Worm (Caenorhabditis elegans) whole organism, L3 larva: ENCODE results near the gene suf-1.

Experiments
- ZK546.5 ChIP-seq: sonication (generic microtip); optimal IDR thresholded peaks from 2 replicates; lab custom pipeline; 2017; ENCODE audit warnings: missing biosample characterization, missing genetic modification characterization
- ama-1 ChIP-seq: fragments of 150-350 bp; optimal IDR thresholded peaks from 2 replicates; lab custom pipeline; 2018
- daf-12 ChIP-seq: fragments of 150-350 bp; optimal IDR thresholded peaks from 2 replicates; lab custom pipeline; 2014; ENCODE audit warnings: missing biosample characterization, missing genetic modification reagents, missing genetic modification characterization
- elt-2 ChIP-seq: sonication (generic microtip); optimal IDR thresholded peaks from 2 replicates; lab custom pipeline; 2016; ENCODE audit warnings: missing genetic modification reagents, mild to moderate bottlenecking, missing genetic modification characterization, missing compliant biosample characterization
- fkh-10 ChIP-seq: sonication (generic microtip); optimal IDR thresholded peaks from 2 replicates; lab custom pipeline; 2017; ENCODE audit warnings: missing biosample characterization, missing genetic modification reagents, missing genetic modification characterization
- fos-1 ChIP-seq: fragments of 150-350 bp; optimal IDR thresholded peaks from 2 replicates; lab custom pipeline; 2014; ENCODE audit warnings: missing biosample characterization, missing genetic modification characterization
- lsy-12 ChIP-seq: sonication (generic microtip); optimal IDR thresholded peaks from 2 replicates; lab custom pipeline; 2016; ENCODE audit warnings: mild to moderate bottlenecking, missing genetic modification characterization, missing compliant biosample characterization
- nhr-11 ChIP-seq: fragments of 150-350 bp; optimal IDR thresholded peaks from 2 replicates; lab custom pipeline; 2014; ENCODE audit warnings: missing biosample characterization, missing genetic modification characterization
- nhr-237 ChIP-seq: fragments of 150-350 bp; optimal IDR thresholded peaks from 2 replicates; lab custom pipeline; 2014; ENCODE audit warnings: missing biosample characterization, missing genetic modification characterization
- nhr-25 ChIP-seq: sonication (generic microtip); optimal IDR thresholded peaks from 2 replicates; lab custom pipeline; 2017; ENCODE audit warnings: missing biosample characterization, missing genetic modification characterization
- pha-4 ChIP-seq: fragments of 150-350 bp; optimal IDR thresholded peaks from 2 replicates; lab custom pipeline; 2014; ENCODE audit warnings: missing biosample characterization, missing genetic modification reagents, missing genetic modification characterization
- pqm-1 ChIP-seq: fragments of 150-350 bp; optimal IDR thresholded peaks from 2 replicates; lab custom pipeline; 2017; ENCODE audit warnings: missing biosample characterization, missing genetic modification characterization, inconsistent platforms
- unc-62 ChIP-seq: fragments of 150-350 bp; sonication (generic microtip); optimal IDR thresholded peaks from 4 replicates; lab custom pipeline; 2014; ENCODE audit warnings: missing biosample characterization, missing genetic modification reagents, missing genetic modification characterization

DNA sequence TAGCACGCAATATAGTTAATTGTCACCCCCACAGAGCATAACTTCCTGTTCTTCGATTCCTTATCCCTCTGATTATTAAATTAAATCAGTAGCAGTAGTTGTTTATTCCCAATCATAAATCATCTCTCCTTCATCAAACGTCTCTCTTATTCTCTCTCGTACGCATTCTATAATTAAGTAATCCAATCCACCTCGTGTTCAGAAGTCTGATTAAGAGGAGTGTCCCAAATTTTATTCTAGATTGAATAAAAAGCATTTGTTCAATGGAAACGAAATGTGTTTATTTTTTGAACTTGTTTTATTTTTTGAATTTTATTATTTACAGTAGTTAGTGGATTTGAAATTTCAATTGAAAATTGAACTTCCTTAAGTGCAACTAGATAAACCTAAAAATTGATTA lies 7.7 kb downstream of the suf-1 start:
- TF ChIP-seq ama-1 (lab: Kevin White, UChicago) = no peak
- TF ChIP-seq nhr-237 = no peak
- TF ChIP-seq daf-12 (tag; lab: Kevin White, UChicago) = no peak
- TF ChIP-seq elt-2 (tag; lab: Kevin White, UChicago) = no peak
- no peak for TF ChIP-seq ZK546.5
- TF ChIP-seq nhr-25 (tag; lab: Kevin White, UChicago) = no peak
- TF ChIP-seq unc-62 (GFP tag; lab: Kevin White, UChicago) = no peak
- no peak for TF ChIP-seq fos-1 (tag; lab: Kevin White, UChicago)
- TF ChIP-seq fkh-10 (GFP tag; lab: Kevin White, UChicago) = no peak
- TF ChIP-seq nhr-11 (tag; lab: Kevin White, UChicago) = no peak
- no peak for TF ChIP-seq pha-4 (tag; lab: Kevin White, UChicago)
- TF ChIP-seq lsy-12 (tag; lab: Kevin White, UChicago) = no peak
- TF ChIP-seq pqm-1 (tag; lab: Kevin White, UChicago) = no peak
